Fruit fly (Drosophila melanogaster) whole organism, embryonic: ENCODE measurements around the gene CG13403.

Source experiments
- BtbVII ChIP-seq: fragments of 200-800 bp; sonication (Bioruptor generic); optimal IDR thresholded peaks from 3 replicates; lab custom pipeline; 2017; ENCODE audit warnings: missing biosample characterization, mild to moderate bottlenecking, missing genetic modification characterization
- Bteb2 ChIP-seq: fragments of 200-800 bp; sonication (Bioruptor generic); optimal IDR thresholded peaks from 2 replicates; lab custom pipeline; 2016; ENCODE audit warnings: missing biosample characterization, missing genetic modification characterization
- CG11085 ChIP-seq: fragments of 200-800 bp; sonication (Bioruptor generic); IDR thresholded peaks from 2 replicates; pipeline ENCODE4 v1.3.6; 2022; ENCODE audit warnings: missing biosample characterization, missing genetic modification characterization
- CG11247 ChIP-seq: fragments of 200-800 bp; sonication (Bioruptor generic); IDR thresholded peaks from 2 replicates; pipeline ENCODE4 v1.3.6; 2022; ENCODE audit warnings: missing biosample characterization, missing genetic modification characterization
- CG11504 ChIP-seq: fragments of 200-800 bp; sonication (Bioruptor generic); optimal IDR thresholded peaks from 3 replicates; lab custom pipeline; 2019; ENCODE audit warnings: missing biosample characterization, mild to moderate bottlenecking, missing genetic modification characterization, moderate library complexity
- CG12104 ChIP-seq: fragments of 200-800 bp; sonication (Bioruptor generic); optimal IDR thresholded peaks from 3 replicates; lab custom pipeline; 2016; ENCODE audit warnings: missing biosample characterization, missing genetic modification characterization
- CG12299 ChIP-seq: fragments of 200-800 bp; sonication (Bioruptor generic); optimal IDR thresholded peaks from 2 replicates; lab custom pipeline; 2018; ENCODE audit warnings: missing biosample characterization, mild to moderate bottlenecking, missing genetic modification characterization
- CG1233 ChIP-seq: fragments of 200-800 bp; sonication (Bioruptor generic); optimal IDR thresholded peaks from 4 replicates; lab custom pipeline; 2018; ENCODE audit warnings: missing biosample characterization, mild to moderate bottlenecking, missing genetic modification characterization
- CG12744 ChIP-seq: fragments of 200-800 bp; sonication (Bioruptor generic); optimal IDR thresholded peaks from 2 replicates; lab custom pipeline; 2016; ENCODE audit warnings: missing biosample characterization, missing genetic modification characterization
- CG12769 ChIP-seq: fragments of 200-800 bp; sonication (Bioruptor generic); optimal IDR thresholded peaks from 2 replicates; lab custom pipeline; 2019; ENCODE audit warnings: missing biosample characterization, mild to moderate bottlenecking, missing genetic modification characterization, moderate library complexity
- CG13894 ChIP-seq: fragments of 200-800 bp; sonication (Bioruptor generic); optimal IDR thresholded peaks from 3 replicates; lab custom pipeline; 2018; ENCODE audit warnings: missing biosample characterization, mild to moderate bottlenecking, missing genetic modification characterization, moderate library complexity
- CG14860 ChIP-seq: fragments of 200-800 bp; sonication (Bioruptor generic); IDR thresholded peaks from 3 replicates; pipeline ENCODE4 v1.3.6; 2022; ENCODE audit warnings: missing biosample characterization, missing genetic modification characterization; ENCODE audit not compliant: partially characterized antibody
- CG15011 ChIP-seq: fragments of 200-800 bp; sonication (Bioruptor generic); optimal IDR thresholded peaks from 3 replicates; lab custom pipeline; 2018; ENCODE audit warnings: missing biosample characterization, mild to moderate bottlenecking, missing genetic modification characterization
- CG16815 ChIP-seq: fragments of 200-800 bp; sonication (Bioruptor generic); optimal IDR thresholded peaks from 3 replicates; lab custom pipeline; 2017; ENCODE audit warnings: missing biosample characterization, mild to moderate bottlenecking, missing genetic modification characterization
- CG16863 ChIP-seq: fragments of 200-800 bp; sonication (Bioruptor generic); optimal IDR thresholded peaks from 3 replicates; lab custom pipeline; 2016; ENCODE audit warnings: missing biosample characterization, missing genetic modification characterization
- CG2120 ChIP-seq: fragments of 200-800 bp; sonication (Bioruptor generic); optimal IDR thresholded peaks from 3 replicates; lab custom pipeline; 2016; ENCODE audit warnings: missing biosample characterization, missing genetic modification characterization
- CG30403 ChIP-seq: fragments of 200-800 bp; sonication (Bioruptor generic); optimal IDR thresholded peaks from 3 replicates; lab custom pipeline; 2016; ENCODE audit warnings: missing biosample characterization, missing genetic modification characterization
- CG3281 ChIP-seq: fragments of 200-800 bp; sonication (Bioruptor generic); optimal IDR thresholded peaks from 3 replicates; lab custom pipeline; 2017; ENCODE audit warnings: missing biosample characterization, mild to moderate bottlenecking, missing genetic modification characterization
- CG7372 ChIP-seq: fragments of 200-800 bp; sonication (Bioruptor generic); IDR thresholded peaks from 2 replicates; pipeline ENCODE4 v1.3.6; 2022; ENCODE audit warnings: missing biosample characterization, missing genetic modification characterization
- CG7839 ChIP-seq: fragments of 200-800 bp; sonication (Bioruptor generic); optimal IDR thresholded peaks from 3 replicates; lab custom pipeline; 2018; ENCODE audit warnings: missing biosample characterization, mild to moderate bottlenecking, missing genetic modification characterization, moderate library complexity
- CG8290 ChIP-seq, 3 experiments: fragments of 200-800 bp; sonication (Bioruptor generic); optimal IDR thresholded peaks; 2 replicates each; lab custom pipeline; 2016 to 2019; ENCODE audit warnings: missing biosample characterization in 3 of 3, missing genetic modification characterization in 3 of 3, mild to moderate bottlenecking in 2 of 3, moderate library complexity in 1 of 3
- CG9727 ChIP-seq: fragments of 200-800 bp; sonication (Bioruptor generic); optimal IDR thresholded peaks from 3 replicates; lab custom pipeline; 2017; ENCODE audit warnings: missing biosample characterization, mild to moderate bottlenecking, missing genetic modification characterization
- CG9876 ChIP-seq: fragments of 200-800 bp; sonication (Bioruptor generic); optimal IDR thresholded peaks from 2 replicates; lab custom pipeline; 2016; ENCODE audit warnings: missing biosample characterization, missing genetic modification characterization
- Deaf1 ChIP-seq: fragments of 200-800 bp; optimal IDR thresholded peaks from 3 replicates; lab custom pipeline; 2019; ENCODE audit warnings: missing biosample characterization, mild to moderate bottlenecking, missing genetic modification characterization, moderate library complexity
- Dek ChIP-seq: fragments of 200-800 bp; sonication (Bioruptor generic); optimal IDR thresholded peaks from 3 replicates; lab custom pipeline; 2019; ENCODE audit warnings: missing biosample characterization, mild to moderate bottlenecking, missing genetic modification characterization, moderate library complexity
- Ets65A ChIP-seq: fragments of 200-800 bp; sonication (Bioruptor generic); peaks from one replicate; lab custom pipeline; 2016; ENCODE audit warnings: missing biosample characterization, missing genetic modification characterization
- HmgZ ChIP-seq: fragments of 200-800 bp; sonication (Bioruptor generic); optimal IDR thresholded peaks from 2 replicates; lab custom pipeline; 2018; ENCODE audit warnings: missing biosample characterization, mild to moderate bottlenecking, missing genetic modification characterization
- Hr51 ChIP-seq, 2 experiments: fragments of 200-800 bp; sonication (Bioruptor generic); optimal IDR thresholded peaks; 2 replicates in 1 of 2; 3 replicates in 1 of 2; lab custom pipeline; 2016 to 2018; ENCODE audit warnings: missing biosample characterization in 2 of 2, missing genetic modification characterization in 2 of 2, mild to moderate bottlenecking in 1 of 2, moderate library complexity in 1 of 2
- Myb ChIP-seq: fragments of 200-800 bp; sonication (Bioruptor generic); optimal IDR thresholded peaks from 2 replicates; lab custom pipeline; 2016; ENCODE audit warnings: missing biosample characterization, missing genetic modification characterization
- NK7.1 ChIP-seq: fragments of 200-800 bp; sonication (Bioruptor generic); optimal IDR thresholded peaks from 3 replicates; lab custom pipeline; 2016; ENCODE audit warnings: missing biosample characterization, missing genetic modification characterization
- Neu2 ChIP-seq: fragments of 200-800 bp; sonication (Bioruptor generic); optimal IDR thresholded peaks from 3 replicates; lab custom pipeline; 2016; ENCODE audit warnings: missing biosample characterization, missing genetic modification characterization, borderline replicate concordance
- Xrp1 ChIP-seq: fragments of 200-800 bp; sonication (Bioruptor generic); IDR thresholded peaks from 2 replicates; pipeline ENCODE4 v1.3.6; 2022; ENCODE audit warnings: missing biosample characterization, missing genetic modification characterization
- caup ChIP-seq: fragments of 200-800 bp; sonication (Bioruptor generic); optimal IDR thresholded peaks from 3 replicates; lab custom pipeline; 2017; ENCODE audit warnings: missing biosample characterization, mild to moderate bottlenecking, missing genetic modification characterization, moderate library complexity; ENCODE audit not compliant: severe bottlenecking
- disco-r ChIP-seq: fragments of 200-800 bp; sonication (Bioruptor generic); optimal IDR thresholded peaks from 2 replicates; lab custom pipeline; 2016; ENCODE audit warnings: missing biosample characterization, missing genetic modification characterization
- exex ChIP-seq: fragments of 200-800 bp; sonication (Bioruptor generic); optimal IDR thresholded peaks from 4 replicates; lab custom pipeline; 2018; ENCODE audit warnings: missing biosample characterization, mild to moderate bottlenecking, missing genetic modification characterization, moderate library complexity
- gsb ChIP-seq: fragments of 200-800 bp; sonication (Bioruptor generic); IDR thresholded peaks from 2 replicates; pipeline ENCODE4 v1.3.6; 2022; ENCODE audit warnings: missing biosample characterization, missing genetic modification characterization
- ham ChIP-seq: fragments of 200-800 bp; sonication (Bioruptor generic); IDR thresholded peaks from 2 replicates; pipeline ENCODE4 v1.3.6; 2022; ENCODE audit warnings: missing biosample characterization, missing genetic modification characterization
- hkb ChIP-seq, 2 experiments: fragments of 200-800 bp in 1 of 2; fragments of >200 bp in 1 of 2; sonication (Bioruptor generic) in 1 of 2; IDR thresholded peaks in 1 of 2; optimal IDR thresholded peaks in 1 of 2; 2 replicates each; pipeline versions ENCODE4 v1.3.6 to Lab custom; 2017 to 2022; ENCODE audit warnings: missing biosample characterization in 1 of 2, missing genetic modification characterization in 1 of 2
- luna ChIP-seq: fragments of 200-800 bp; sonication (Bioruptor generic); optimal IDR thresholded peaks from 2 replicates; lab custom pipeline; 2016; ENCODE audit warnings: missing biosample characterization, missing genetic modification characterization
- pan ChIP-seq, 4 experiments: fragments of >200 bp in 3 of 4; fragments of 200-800 bp in 1 of 4; sonication (Bioruptor generic) in 1 of 4; optimal IDR thresholded peaks in 3 of 4; IDR thresholded peaks in 1 of 4; 2 replicates each; pipeline versions ENCODE4 v1.3.6 to Lab custom; 2017 to 2022; ENCODE audit warnings: missing biosample characterization in 2 of 4, missing genetic modification characterization in 2 of 4, mixed read lengths in 1 of 4
- pho ChIP-seq: fragments of 200-800 bp; sonication (Bioruptor generic); optimal IDR thresholded peaks from 2 replicates; lab custom pipeline; 2016; ENCODE audit warnings: missing biosample characterization, missing genetic modification characterization
- ranshi ChIP-seq: fragments of 200-800 bp; sonication (Bioruptor generic); IDR thresholded peaks from 2 replicates; pipeline ENCODE4 v1.3.6; 2022; ENCODE audit warnings: missing biosample characterization, missing genetic modification characterization
- row ChIP-seq: fragments of 200-800 bp; sonication (Bioruptor generic); IDR thresholded peaks from 3 replicates; pipeline ENCODE4 v1.3.6; 2022; ENCODE audit warnings: missing biosample characterization, missing genetic modification characterization
- schlank ChIP-seq: fragments of 200-800 bp; sonication (Bioruptor generic); optimal IDR thresholded peaks from 2 replicates; lab custom pipeline; 2018; ENCODE audit warnings: missing biosample characterization, mild to moderate bottlenecking, missing genetic modification characterization
- sens ChIP-seq: fragments of 200-800 bp; sonication (Bioruptor generic); peaks from one replicate; lab custom pipeline; 2016; ENCODE audit warnings: missing biosample characterization, missing genetic modification characterization
- tio ChIP-seq: fragments of 200-800 bp; sonication (Bioruptor generic); optimal IDR thresholded peaks from 2 replicates; lab custom pipeline; 2017; ENCODE audit warnings: missing biosample characterization, missing genetic modification characterization, inconsistent platforms
- zfh1 ChIP-seq: fragments of 200-800 bp; sonication (Bioruptor generic); IDR thresholded peaks from 3 replicates; pipeline ENCODE4 v1.3.6; 2022; ENCODE audit warnings: missing biosample characterization, missing genetic modification characterization

Gene CG13403

dm6 chrX:14169068-14169642 is 22.7 kb downstream of the CG13403 start, which contains the start of gene CG12480 (continued):
- TF ChIP-seq CG16863 (no peak), Xrp1 (peak; percentile 32; the same call in 1 of the 2 replicates), gsb (GFP tag; lab: Robert Waterston, UW) (peak; percentile 64), Myb (GFP tag; lab: Kevin White, UChicago) (no peak), disco-r (no peak), ranshi (GFP tag; lab: Robert Waterston, UW) (peak; percentile 55; the same call in 1 of the 2 replicates), Dek (tag; lab: Kevin White, UChicago) (peak; percentile 55), Deaf1 (peak; percentile 25), hkb (optimal IDR thresholded peaks at IDR 0.05; lab: Kevin White, UChicago) (no peak), hkb (GFP tag; IDR thresholded peaks at IDR 0.05; lab: Robert Waterston, UW) (0 out of 2 replicates have a peak, but pooled peaks have one; percentile 25), CG12769 (tag; lab: Kevin White, UChicago) (peak; percentile 77), zfh1 (GFP tag; lab: Robert Waterston, UW) (no peak; the same call in 2 of the 3 replicates), Hr51 (GFP tag; optimal IDR thresholded peaks at IDR 0.05; lab: Kevin White, UChicago) (peak; percentile 10 to 26), NK7.1 (GFP tag; lab: Kevin White, UChicago) (no peak), Neu2 (GFP tag; lab: Kevin White, UChicago) (no peak), CG13894 (tag; lab: Kevin White, UChicago) (peak; percentile 64), exex (tag; lab: Kevin White, UChicago) (peak; percentile 6), CG15011 (peak; percentile 35), CG14860 (GFP tag; lab: Robert Waterston, UW) (no peak), CG1233 (GFP tag; lab: Kevin White, UChicago) (peak; percentile 38), CG3281 (GFP tag; lab: Kevin White, UChicago) (peak; percentile 79), schlank (tag; lab: Kevin White, UChicago) (peak; percentile 55), BtbVII (GFP tag; lab: Kevin White, UChicago) (peak; percentile 60), row (GFP tag; lab: Robert Waterston, UW) (peak; percentile 57), sens (peak; percentile 6), HmgZ (tag; lab: Kevin White, UChicago) (peak; percentile 44), CG8290 (GFP tag; optimal IDR thresholded peaks at IDR 0.05; lab: Kevin White, UChicago) (no peak), CG8290 (tag; optimal IDR thresholded peaks at IDR 0.05; lab: Kevin White, UChicago) (peak in 1 of 2 experiments; percentile 76), CG11247 (GFP tag; lab: Robert Waterston, UW) (peak; percentile 47; the same call in 1 of the 2 replicates), CG12744 (peak; percentile 24), pan (optimal IDR thresholded peaks at IDR 0.05; lab: Kevin White, UChicago) (no peak), pan (GFP tag; optimal IDR thresholded peaks at IDR 0.05 in 1 of 2, IDR thresholded peaks at IDR 0.05 in 1 of 2) (peak in 1 of 2 experiments; percentile 9), luna (GFP tag; lab: Kevin White, UChicago) (no peak), caup (GFP tag; lab: Kevin White, UChicago) (peak; percentile 72), CG11085 (GFP tag; lab: Robert Waterston, UW) (0 out of 2 replicates have a peak, but pooled peaks have one; percentile 25), CG16815 (peak; percentile 9), Bteb2 (peak; percentile 49), CG11504 (tag; lab: Kevin White, UChicago) (peak; percentile 27), CG9727 (peak; percentile 44), CG12104 (GFP tag; lab: Kevin White, UChicago) (no peak), pho (GFP tag; lab: Kevin White, UChicago) (peak; percentile 54), CG9876 (GFP tag; lab: Kevin White, UChicago) (no peak), Ets65A (GFP tag; lab: Kevin White, UChicago) (peak; percentile 34), CG7372 (GFP tag; lab: Robert Waterston, UW) (peak; percentile 52; the same call in 1 of the 2 replicates), CG12299 (no peak), CG30403 (peak; percentile 40), ham (no peak), CG7839 (peak; percentile 68), CG2120 (GFP tag; lab: Kevin White, UChicago) (peak; percentile 82), tio (GFP tag; lab: Kevin White, UChicago) (peak; percentile 16)
